Worm (Caenorhabditis elegans): Measurements from ENCODE around the gene agt-2.

DNA sequence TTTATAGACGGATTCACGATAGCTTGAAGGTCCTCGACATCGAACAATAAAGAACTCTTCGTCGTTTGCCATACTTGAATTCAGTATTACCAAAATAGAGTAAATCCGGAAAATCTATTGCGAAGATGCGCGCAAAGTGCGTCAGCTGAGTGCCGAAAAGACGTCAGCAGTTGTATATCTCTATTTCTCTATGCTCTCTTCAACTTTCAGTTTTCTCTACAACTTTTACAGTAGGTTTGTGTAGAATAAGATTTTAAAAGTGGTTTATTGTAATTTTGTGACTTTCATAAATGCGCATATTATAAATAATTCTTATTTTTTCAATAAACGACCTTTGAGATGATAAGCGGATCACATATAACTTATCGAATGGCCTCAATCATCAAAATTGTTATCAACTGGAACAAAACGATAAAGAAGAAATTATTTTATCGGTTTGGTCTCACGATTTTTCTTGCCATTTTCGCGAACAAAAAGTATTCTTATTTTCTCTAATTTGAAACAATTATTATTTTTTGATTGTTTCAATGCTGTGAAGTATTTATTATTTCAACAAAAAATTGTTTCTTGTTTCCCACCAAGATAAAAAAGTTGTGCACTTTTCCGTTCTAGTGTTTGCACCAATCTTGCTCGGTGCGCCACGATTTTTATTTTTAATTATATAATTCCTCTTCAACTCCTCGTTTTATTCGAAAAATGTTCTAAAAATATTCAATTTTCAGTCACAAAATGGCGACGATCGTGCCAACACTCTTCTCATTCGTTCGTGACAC, at the start of gene agt-2, which contains the start of gene F09E5.3:
- TF ChIP-seq hrde-1 (tag; optimal IDR thresholded peaks at IDR 0.05; ENCODE audit: borderline replicate concordance) (no peak), die-1 (tag; optimal IDR thresholded peaks at IDR 0.05) (no peak), ets-4 (GFP tag; optimal IDR thresholded peaks at IDR 0.05) (peak; percentile 12), ztf-3 (GFP tag; optimal IDR thresholded peaks at IDR 0.05) (no peak), ama-1 (optimal IDR thresholded peaks at IDR 0.05) (no peak), ama-1 (GFP tag; optimal IDR thresholded peaks at IDR 0.05) (no peak)

All from whole organism, young adult.